Fruit fly (Drosophila melanogaster): ENCODE data around the gene TkR99D.

Gene TkR99D

DNA sequence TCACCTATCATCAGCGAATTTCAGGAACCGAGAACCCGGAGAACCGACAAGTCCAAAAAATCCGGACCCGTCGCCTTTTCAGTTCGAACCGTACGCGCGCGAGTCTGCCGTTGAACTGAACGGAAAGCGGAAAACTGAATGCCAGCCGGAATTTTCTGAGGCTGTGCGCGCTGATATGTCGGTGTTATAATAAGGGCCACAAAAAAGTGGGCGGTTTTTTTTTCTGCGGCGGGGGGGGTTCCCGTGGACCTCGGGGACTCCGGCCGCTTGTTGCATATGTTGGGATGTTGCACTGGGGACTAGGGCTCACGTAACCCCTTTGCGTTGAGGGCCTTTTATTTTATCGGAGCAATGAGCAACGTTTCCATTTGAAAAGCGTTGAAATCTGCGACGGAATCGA lies at the start of gene TkR99D:
Gene TkR99D, minus strand, starts transcription at position 101 of the 400 bp plus-strand sequence.
- peak; percentile 47 for TF ChIP-seq Ets65A (GFP tag)
- peak; percentile 50 for TF ChIP-seq scrt (GFP tag; optimal IDR thresholded peaks at IDR 0.05)
- TF ChIP-seq CkIIα-i1 (GFP tag; IDR thresholded peaks at IDR 0.05): no peak
- no peak for TF ChIP-seq CG7963 (GFP tag; IDR thresholded peaks at IDR 0.05; ENCODE audit: partially characterized antibody)
- no peak for TF ChIP-seq CG7556 (GFP tag; optimal IDR thresholded peaks at IDR 0.05)
- no peak for TF ChIP-seq Hr78 (GFP tag; optimal IDR thresholded peaks at IDR 0.05)
- TF ChIP-seq ci (GFP tag; IDR thresholded peaks at IDR 0.05): 0 out of 3 replicates have a peak, but pooled peaks have one; percentile 14
- TF ChIP-seq ranshi (GFP tag; IDR thresholded peaks at IDR 0.05): 0 out of 2 replicates have a peak, but pooled peaks have one; percentile 4
- 0 out of 2 replicates have a peak, but pooled peaks have one; percentile 8 for TF ChIP-seq seq (GFP tag; IDR thresholded peaks at IDR 0.05)
- TF ChIP-seq CG2712 (tag; optimal IDR thresholded peaks at IDR 0.05): no peak
- no peak for TF ChIP-seq tin (GFP tag; optimal IDR thresholded peaks at IDR 0.05)
- TF ChIP-seq ab (GFP tag; optimal IDR thresholded peaks at IDR 0.05): no peak
- TF ChIP-seq CG13123 (GFP tag; optimal IDR thresholded peaks at IDR 0.05): no peak
- TF ChIP-seq CG31441 (GFP tag; IDR thresholded peaks at IDR 0.05): no peak

DNA sequence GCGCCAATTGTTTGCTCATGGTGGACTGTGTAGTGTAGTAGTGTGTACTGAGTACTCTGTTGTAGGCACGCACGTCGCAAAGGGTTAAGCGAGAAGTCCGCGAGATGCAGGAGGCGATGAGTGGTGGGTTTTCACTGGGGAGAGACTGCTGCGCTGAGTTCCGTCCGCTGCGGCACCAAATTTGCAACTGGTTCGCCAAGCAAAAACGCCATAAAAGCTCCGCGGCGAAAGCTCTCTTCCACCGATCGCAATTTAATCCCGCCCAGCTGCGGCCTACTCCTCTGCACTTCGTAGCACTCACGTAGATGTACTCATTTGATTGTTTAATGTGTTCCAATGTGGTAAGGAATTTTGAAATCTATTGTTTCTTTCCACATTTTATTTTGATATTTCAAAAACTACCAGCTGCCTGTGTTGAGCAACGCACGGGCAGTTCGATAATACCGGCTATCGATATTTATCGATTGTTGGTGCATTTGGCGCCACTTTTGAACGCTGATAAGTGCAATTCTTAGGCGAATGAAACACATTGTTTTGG lies 45.8 kb upstream of the TkR99D start, which contains the start of gene CG7920:
Gene CG7920, minus strand, starts transcription at position 308 of the 538 bp plus-strand sequence.
- peak; percentile 71 for TF ChIP-seq CG18599 (GFP tag; optimal IDR thresholded peaks at IDR 0.05)
- TF ChIP-seq Hr3 (GFP tag; optimal IDR thresholded peaks at IDR 0.05): no peak
- 0 out of 3 replicates have a peak, but pooled peaks have one; percentile 53 for TF ChIP-seq z (GFP tag; IDR thresholded peaks at IDR 0.05)
- no peak for TF ChIP-seq sim (GFP tag; IDR thresholded peaks at IDR 0.05)
- TF ChIP-seq ham (GFP tag; IDR thresholded peaks at IDR 0.05): no peak
- peak; percentile 6; the same call in 1 of the 2 replicates for TF ChIP-seq E2f1 (GFP tag; IDR thresholded peaks at IDR 0.05)
- TF ChIP-seq Lpt (GFP tag; optimal IDR thresholded peaks at IDR 0.05): no peak
- peak; percentile 41; the same call in 1 of the 2 replicates for TF ChIP-seq CG32532 (GFP tag; IDR thresholded peaks at IDR 0.05)
- peak; percentile 55; the same call in 2 of the 3 replicates for TF ChIP-seq CG34422 (GFP tag; IDR thresholded peaks at IDR 0.05)
- no peak for TF ChIP-seq pnt (GFP tag; optimal IDR thresholded peaks at IDR 0.05)
- TF ChIP-seq Ptx1 (GFP tag; IDR thresholded peaks at IDR 0.05): 0 out of 2 replicates have a peak, but pooled peaks have one; percentile 8
- peak; percentile 22 for TF ChIP-seq CG30403 (GFP tag; optimal IDR thresholded peaks at IDR 0.05)
- TF ChIP-seq zf30C (GFP tag; optimal IDR thresholded peaks at IDR 0.05): no peak
- TF ChIP-seq CG3281 (GFP tag; optimal IDR thresholded peaks at IDR 0.05): peak; percentile 46
- TF ChIP-seq amos (GFP tag; IDR thresholded peaks at IDR 0.05; ENCODE audit: partially characterized antibody): peak; percentile 81
- no peak for TF ChIP-seq CG8388 (GFP tag; optimal IDR thresholded peaks at IDR 0.05)
- no peak for TF ChIP-seq Ravus (GFP tag; IDR thresholded peaks at IDR 0.05)
- TF ChIP-seq zfh1 (GFP tag; IDR thresholded peaks at IDR 0.05): no peak
- peak; percentile 81 for TF ChIP-seq CG34224 (GFP tag; IDR thresholded peaks at IDR 0.05; ENCODE audit: partially characterized antibody)
- TF ChIP-seq CG2129 (GFP tag; IDR thresholded peaks at IDR 0.05; ENCODE audit: partially characterized antibody): peak; percentile 40
- no peak for TF ChIP-seq NK7.1 (GFP tag; optimal IDR thresholded peaks at IDR 0.05)
- TF ChIP-seq CTCF (GFP tag; optimal IDR thresholded peaks at IDR 0.05): peak; percentile 75
- no peak for TF ChIP-seq da (GFP tag; optimal IDR thresholded peaks at IDR 0.05)
- no peak for TF ChIP-seq Neu2 (GFP tag; optimal IDR thresholded peaks at IDR 0.05; ENCODE audit: borderline replicate concordance)
- TF ChIP-seq Blimp-1 (GFP tag; optimal IDR thresholded peaks at IDR 0.05): no peak
- no peak for TF ChIP-seq CG18011 (GFP tag; optimal IDR thresholded peaks at IDR 0.05)
- TF ChIP-seq CG18262 (tag; optimal IDR thresholded peaks at IDR 0.05): peak; percentile 51
- TF ChIP-seq pros (GFP tag; optimal IDR thresholded peaks at IDR 0.05): no peak
- no peak for TF ChIP-seq run (tag; optimal IDR thresholded peaks at IDR 0.05)
- TF ChIP-seq chm (GFP tag; IDR thresholded peaks at IDR 0.05): peak; percentile 22; the same call in 1 of the 2 replicates
- 0 out of 3 replicates have a peak, but pooled peaks have one; percentile 16 for TF ChIP-seq CG2889 (GFP tag; IDR thresholded peaks at IDR 0.05)
- no peak for TF ChIP-seq CG11723 (GFP tag; optimal IDR thresholded peaks at IDR 0.05)
- peak; percentile 85 for TF ChIP-seq Scr (GFP tag; IDR thresholded peaks at IDR 0.05; ENCODE audit: partially characterized antibody)
- TF ChIP-seq CG33557 (GFP tag; optimal IDR thresholded peaks at IDR 0.05): no peak
- TF ChIP-seq fd64A (GFP tag; optimal IDR thresholded peaks at IDR 0.05): no peak
- TF ChIP-seq CG6791 (GFP tag; IDR thresholded peaks at IDR 0.05; ENCODE audit: partially characterized antibody): peak; percentile 73
